Worm (Caenorhabditis elegans): ENCODE data around the gene W03A5.1.

ce11 chrIII:5406314-5406713, 1.4 kb upstream of the W03A5.1 start:
- no peak for TF ChIP-seq lsy-2 (tag; optimal IDR thresholded peaks at IDR 0.05)
- TF ChIP-seq flh-1 (GFP tag; optimal IDR thresholded peaks at IDR 0.05) = no peak
- TF ChIP-seq lin-13 (tag; optimal IDR thresholded peaks at IDR 0.05) = no peak
- TF ChIP-seq nhr-12 (tag; optimal IDR thresholded peaks at IDR 0.05) = no peak
- no peak for TF ChIP-seq ceh-39 (tag; optimal IDR thresholded peaks at IDR 0.05)
- TF ChIP-seq nhr-28 (tag; optimal IDR thresholded peaks at IDR 0.05) = no peak
- TF ChIP-seq ceh-83 (GFP tag; optimal IDR thresholded peaks at IDR 0.05) = no peak
- no peak for TF ChIP-seq elt-3 (tag; optimal IDR thresholded peaks at IDR 0.05)
- no peak for TF ChIP-seq pha-4 (tag; optimal IDR thresholded peaks at IDR 0.05)
- no peak for TF ChIP-seq lin-32 (GFP tag; optimal IDR thresholded peaks at IDR 0.05)
- no peak for TF ChIP-seq unc-39 (tag; optimal IDR thresholded peaks at IDR 0.05)
- TF ChIP-seq sem-2 (GFP tag; optimal IDR thresholded peaks at IDR 0.05) = no peak
- TF ChIP-seq blmp-1 (tag; optimal IDR thresholded peaks at IDR 0.05) = no peak
- TF ChIP-seq hlh-1 (tag; optimal IDR thresholded peaks at IDR 0.05) = no peak

All from whole organism, mixed stage, embryonic.